Fruit fly (Drosophila melanogaster): ENCODE data around the gene Sirup.

The Sirup gene

DNA sequence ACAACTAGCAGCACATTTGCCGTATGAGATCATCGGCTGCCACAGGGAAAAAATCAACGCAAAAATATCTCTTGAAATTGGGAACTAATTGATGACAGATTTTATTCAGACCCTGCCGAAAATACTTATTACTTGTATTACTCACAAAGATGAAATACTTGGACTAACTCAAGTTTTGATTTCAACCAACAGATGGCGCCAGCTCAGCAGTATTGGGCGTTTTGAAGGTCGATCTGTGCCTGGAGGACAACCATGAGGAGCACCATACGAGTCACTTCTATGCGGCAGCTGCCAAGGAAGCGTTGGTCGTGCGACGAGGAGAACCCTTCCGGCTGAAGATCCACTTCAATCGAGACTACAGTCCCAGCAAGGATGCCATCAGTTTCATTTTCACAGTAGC is 25.7 kb downstream of the Sirup start:
- no peak for TF ChIP-seq ttk (optimal IDR thresholded peaks at IDR 0.05)
- TF ChIP-seq Myc (optimal IDR thresholded peaks at IDR 0.05): no peak
- no peak for TF ChIP-seq Sin3A (optimal IDR thresholded peaks at IDR 0.05)
- TF ChIP-seq h (optimal IDR thresholded peaks at IDR 0.05): no peak

DNA sequence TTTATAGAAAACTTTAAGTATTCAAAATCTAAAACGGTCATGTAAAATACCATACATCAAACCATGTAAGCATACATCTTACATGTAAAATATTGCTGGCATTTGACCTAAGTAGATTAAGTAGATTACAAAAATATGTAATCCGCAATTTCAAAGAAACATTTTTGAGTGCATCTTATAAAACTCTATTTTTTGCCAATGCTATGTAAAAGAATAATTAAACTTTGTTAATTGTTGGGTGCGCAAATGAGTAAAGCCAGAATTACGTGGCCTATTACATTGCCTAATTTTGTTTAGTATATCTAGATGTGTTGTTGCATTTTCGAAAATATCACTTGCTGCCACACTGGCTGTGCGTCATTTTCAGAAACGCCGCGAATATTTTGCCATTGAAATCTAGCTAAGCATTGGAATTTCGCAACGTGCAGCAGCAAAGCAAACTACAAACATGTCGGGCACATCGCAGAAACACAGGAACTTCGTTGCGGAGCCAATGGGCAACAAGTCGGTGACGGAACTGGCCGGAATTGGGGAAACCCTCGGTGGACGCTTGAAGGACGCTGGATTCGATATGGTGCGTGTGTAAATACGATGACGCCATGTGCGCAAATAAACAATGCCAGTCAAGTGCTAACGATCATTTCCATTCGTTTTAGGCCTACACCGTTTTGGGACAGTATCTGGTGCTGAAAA is 30.6 kb downstream of the Sirup start, which contains the start of gene baf:
baf (plus strand) TSS at position 303 of the 693 bp plus-strand sequence.
- no peak for TF ChIP-seq h (optimal IDR thresholded peaks at IDR 0.05)
- TF ChIP-seq insv (optimal IDR thresholded peaks at IDR 0.05): no peak
- no peak for TF ChIP-seq Myc (optimal IDR thresholded peaks at IDR 0.05)
- no peak for TF ChIP-seq psq (optimal IDR thresholded peaks at IDR 0.05)
- no peak for TF ChIP-seq Sin3A (optimal IDR thresholded peaks at IDR 0.05)
- no peak for TF ChIP-seq ttk (optimal IDR thresholded peaks at IDR 0.05)

DNA sequence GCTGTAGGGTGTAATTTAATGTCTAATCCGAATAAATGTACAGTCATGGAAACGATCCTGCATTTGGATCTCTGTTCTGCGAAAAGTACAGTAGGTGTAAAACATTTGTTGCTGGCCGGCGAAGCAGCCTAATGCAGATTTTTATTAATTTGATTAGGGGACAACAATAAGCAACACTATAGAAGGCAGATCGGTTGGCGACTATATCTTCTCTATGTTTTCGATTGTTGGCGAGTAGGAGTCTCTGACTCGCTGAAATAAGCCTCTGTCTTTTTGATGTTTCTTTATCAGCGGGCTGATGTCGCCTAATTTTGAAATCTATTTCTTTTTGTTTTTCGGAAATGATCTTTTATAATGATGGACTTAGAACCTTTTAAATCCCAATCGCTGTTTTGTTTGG is 31.4 kb downstream of the Sirup start:
- TF ChIP-seq Myc (optimal IDR thresholded peaks at IDR 0.05) (no peak), ttk (optimal IDR thresholded peaks at IDR 0.05) (no peak), h (optimal IDR thresholded peaks at IDR 0.05) (no peak), psq (optimal IDR thresholded peaks at IDR 0.05) (no peak), insv (optimal IDR thresholded peaks at IDR 0.05) (no peak), Sin3A (optimal IDR thresholded peaks at IDR 0.05) (no peak)

DNA sequence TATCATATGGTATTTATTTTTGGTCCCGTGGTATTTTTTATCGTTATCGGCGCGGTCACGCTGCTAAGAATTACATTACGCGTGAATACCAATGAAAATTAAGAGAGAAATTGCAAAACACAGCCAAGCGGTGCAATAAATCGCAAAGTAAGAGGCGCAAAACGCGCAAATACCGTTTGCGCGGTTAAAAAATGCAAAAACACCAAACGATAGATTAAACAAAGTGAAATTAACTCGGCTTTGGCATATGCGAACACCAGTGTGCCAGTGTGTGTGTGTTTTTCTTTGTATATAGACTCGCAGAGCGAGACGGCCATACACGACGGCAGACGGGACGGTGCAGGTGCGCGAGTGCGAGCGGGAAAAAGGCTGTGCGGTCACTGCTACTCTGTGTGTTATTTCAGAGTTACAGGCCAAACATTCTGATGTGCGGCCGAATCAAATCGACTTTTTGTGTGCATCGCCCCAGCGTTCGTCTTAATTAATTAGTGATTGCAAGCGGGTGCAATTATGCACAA is 32.1 kb downstream of the Sirup start, which contains the start of gene Cka:
Cka (plus strand) TSS at position 29 of the 518 bp plus-strand sequence.
- TF ChIP-seq psq (optimal IDR thresholded peaks at IDR 0.05): no peak
- no peak for TF ChIP-seq insv (optimal IDR thresholded peaks at IDR 0.05)
- TF ChIP-seq ttk (optimal IDR thresholded peaks at IDR 0.05): no peak
- TF ChIP-seq Myc (optimal IDR thresholded peaks at IDR 0.05): no peak
- no peak for TF ChIP-seq Sin3A (optimal IDR thresholded peaks at IDR 0.05)
- no peak for TF ChIP-seq h (optimal IDR thresholded peaks at IDR 0.05)

DNA sequence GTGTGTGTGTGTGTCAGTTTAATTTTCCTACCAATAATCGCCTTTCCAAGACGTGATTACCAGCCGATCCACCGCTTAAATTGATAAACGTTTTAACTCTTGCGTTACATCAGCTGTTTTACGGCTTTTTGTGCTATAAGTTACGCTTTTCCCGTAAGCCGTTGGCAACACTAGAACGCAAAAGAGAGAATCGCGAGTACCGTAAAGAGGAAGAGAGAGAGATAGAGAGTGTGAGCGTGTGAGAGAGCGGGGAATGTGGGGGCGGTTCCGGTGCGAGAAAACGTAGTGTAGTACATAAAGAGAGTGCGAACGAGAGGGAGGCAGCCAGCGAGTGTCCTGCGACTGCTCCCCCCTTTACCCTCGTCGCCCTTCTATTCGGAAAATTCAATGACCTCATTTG is 32.9 kb downstream of the Sirup start:
- no peak for TF ChIP-seq Sin3A (optimal IDR thresholded peaks at IDR 0.05)
- TF ChIP-seq ttk (optimal IDR thresholded peaks at IDR 0.05): no peak

- TF ChIP-seq ttk (optimal IDR thresholded peaks at IDR 0.05) (no peak), Sin3A (optimal IDR thresholded peaks at IDR 0.05) (no peak), insv (optimal IDR thresholded peaks at IDR 0.05) (no peak), h (optimal IDR thresholded peaks at IDR 0.05) (no peak), psq (optimal IDR thresholded peaks at IDR 0.05) (no peak)
Measured at dm6 chr2L:8033756-8034155, 35.1 kb downstream of the Sirup start.

DNA sequence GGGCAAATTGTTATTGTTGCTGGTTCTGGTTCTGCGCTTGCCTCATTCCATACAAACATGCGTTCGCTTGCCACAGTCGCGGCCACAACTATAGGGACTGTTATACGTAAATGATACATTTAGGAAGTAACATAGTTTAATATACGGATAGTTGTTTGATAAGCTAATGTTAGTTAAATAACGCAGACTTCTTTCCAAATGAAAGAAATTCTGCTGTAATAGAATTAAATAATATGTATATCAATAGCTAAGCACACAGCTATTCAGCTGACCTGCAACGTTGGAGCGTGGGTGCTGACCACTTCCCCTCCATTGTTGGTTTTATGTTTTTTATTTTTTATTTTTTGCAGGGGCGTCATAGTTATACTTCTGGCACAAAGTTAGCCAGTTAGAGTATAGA is 36.1 kb downstream of the Sirup start:
- TF ChIP-seq h (optimal IDR thresholded peaks at IDR 0.05) (no peak), Myc (optimal IDR thresholded peaks at IDR 0.05) (no peak), Sin3A (optimal IDR thresholded peaks at IDR 0.05) (no peak), psq (optimal IDR thresholded peaks at IDR 0.05) (no peak), insv (optimal IDR thresholded peaks at IDR 0.05) (no peak), ttk (optimal IDR thresholded peaks at IDR 0.05) (no peak)

- TF ChIP-seq insv (optimal IDR thresholded peaks at IDR 0.05) (no peak), Myc (optimal IDR thresholded peaks at IDR 0.05) (no peak), ttk (optimal IDR thresholded peaks at IDR 0.05) (no peak), h (optimal IDR thresholded peaks at IDR 0.05) (no peak), Sin3A (optimal IDR thresholded peaks at IDR 0.05) (no peak), psq (optimal IDR thresholded peaks at IDR 0.05) (no peak)
Measured at dm6 chr2L:8039688-8040087, 41.0 kb downstream of the Sirup start, which contains the start of gene CG7367. Gene CG7367 (minus strand): TSS chr2L:8039788.

DNA sequence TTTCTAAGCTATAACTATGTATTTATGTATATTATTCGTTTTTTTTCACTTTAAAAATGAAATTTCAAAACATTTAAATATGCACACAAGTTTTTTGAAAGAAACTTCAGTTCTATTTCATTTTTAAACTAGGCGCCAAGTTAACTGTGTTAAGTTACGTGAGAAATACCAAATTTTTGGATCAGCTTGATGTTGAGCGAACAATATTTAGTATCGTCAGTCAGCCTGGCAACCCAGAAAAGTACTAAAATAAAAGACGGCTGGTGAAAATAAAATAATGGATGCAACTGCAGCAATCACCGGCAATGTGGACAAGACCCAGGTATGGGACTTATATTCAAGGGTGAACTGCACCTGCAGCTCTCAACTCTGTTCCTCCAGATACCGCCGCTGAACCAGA is 42.2 kb downstream of the Sirup start, which contains the start of gene CCDC53:
CCDC53 (plus strand) TSS at position 235 of the 400 bp plus-strand sequence.
- TF ChIP-seq ttk (optimal IDR thresholded peaks at IDR 0.05): no peak
- no peak for TF ChIP-seq Myc (optimal IDR thresholded peaks at IDR 0.05)
- no peak for TF ChIP-seq h (optimal IDR thresholded peaks at IDR 0.05)
- TF ChIP-seq Sin3A (optimal IDR thresholded peaks at IDR 0.05): no peak

dm6 chr2L:8042645-8043281 is 44.1 kb downstream of the Sirup start, which contains the start of gene RpL36A:
Gene RpL36A (minus strand): TSS chr2L:8042909.
- TF ChIP-seq psq (optimal IDR thresholded peaks at IDR 0.05) (no peak), ttk (optimal IDR thresholded peaks at IDR 0.05) (no peak), Myc (optimal IDR thresholded peaks at IDR 0.05) (no peak), h (optimal IDR thresholded peaks at IDR 0.05) (no peak), insv (optimal IDR thresholded peaks at IDR 0.05) (no peak), Sin3A (optimal IDR thresholded peaks at IDR 0.05) (no peak)

dm6 chr2L:8043282-8043668 is 44.6 kb downstream of the Sirup start, which contains the start of gene Megf8:
Gene Megf8 (plus strand): TSS chr2L:8043471.
- TF ChIP-seq psq (optimal IDR thresholded peaks at IDR 0.05) (no peak), Sin3A (optimal IDR thresholded peaks at IDR 0.05) (no peak), ttk (optimal IDR thresholded peaks at IDR 0.05) (no peak), h (optimal IDR thresholded peaks at IDR 0.05) (no peak), insv (optimal IDR thresholded peaks at IDR 0.05) (no peak), Myc (optimal IDR thresholded peaks at IDR 0.05) (no peak)
